Worm (Caenorhabditis elegans): Measurements from ENCODE around the gene F53H4.6.

ce11 chrX:15849397-15849935, 10.9 kb downstream of the F53H4.6 start, which contains the start of gene acl-1:
- TF ChIP-seq snpc-4 (tag; optimal IDR thresholded peaks at IDR 0.05) (peak; percentile 62), unc-39 (tag; optimal IDR thresholded peaks at IDR 0.05) (no peak), ama-1 (optimal IDR thresholded peaks at IDR 0.05) (no peak)

Data from whole organism, L3 larva.